Worm (Caenorhabditis elegans): ENCODE measurements around the gene F40G9.19.

DNA sequence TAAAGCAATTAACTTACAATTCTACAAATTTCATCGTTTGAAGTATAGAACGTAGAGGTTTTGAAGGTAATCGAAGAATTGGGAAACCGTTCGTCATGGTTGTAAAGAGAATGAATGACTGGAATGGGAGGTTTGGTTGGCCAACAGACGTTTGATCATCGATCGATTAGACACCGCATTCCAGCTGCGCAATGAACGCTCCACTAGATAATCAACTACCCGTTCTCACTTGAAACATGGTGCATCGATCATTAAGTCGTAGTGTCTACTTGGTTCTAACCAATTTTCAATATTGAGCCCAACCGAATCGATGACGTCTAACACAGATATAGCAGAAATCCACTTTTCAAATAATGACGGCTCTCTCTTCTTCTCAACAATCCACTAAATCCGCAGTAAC, 30.5 kb upstream of the F40G9.19 start, which contains the start of gene fbxb-82:
- TF ChIP-seq tbx-7 (tag; optimal IDR thresholded peaks at IDR 0.05): no peak
- TF ChIP-seq rnt-1 (tag; optimal IDR thresholded peaks at IDR 0.05): no peak
- no peak for TF ChIP-seq hlh-8 (tag; optimal IDR thresholded peaks at IDR 0.05)
- TF ChIP-seq ceh-22 (tag; optimal IDR thresholded peaks at IDR 0.05): no peak
- TF ChIP-seq ama-1 (optimal IDR thresholded peaks at IDR 0.05): no peak
- no peak for TF ChIP-seq dmd-4 (tag; optimal IDR thresholded peaks at IDR 0.05; ENCODE audit: borderline replicate concordance)
- no peak for TF ChIP-seq nhr-11 (tag; optimal IDR thresholded peaks at IDR 0.05)
